Fruit fly (Drosophila melanogaster) whole organism, prepupa: ENCODE measurements around the gene gt.

ENCODE experiments used
- CG8119 ChIP-seq: fragments of 200-800 bp; sonication (Bioruptor generic); IDR thresholded peaks from 3 replicates; pipeline ENCODE4 v1.3.6; 2022; ENCODE audit warnings: missing biosample characterization, missing genetic modification characterization
- Lpt ChIP-seq: fragments of 200-800 bp; sonication (Bioruptor generic); optimal IDR thresholded peaks from 3 replicates; lab custom pipeline; 2016; ENCODE audit warnings: missing biosample characterization, missing genetic modification characterization

DNA sequence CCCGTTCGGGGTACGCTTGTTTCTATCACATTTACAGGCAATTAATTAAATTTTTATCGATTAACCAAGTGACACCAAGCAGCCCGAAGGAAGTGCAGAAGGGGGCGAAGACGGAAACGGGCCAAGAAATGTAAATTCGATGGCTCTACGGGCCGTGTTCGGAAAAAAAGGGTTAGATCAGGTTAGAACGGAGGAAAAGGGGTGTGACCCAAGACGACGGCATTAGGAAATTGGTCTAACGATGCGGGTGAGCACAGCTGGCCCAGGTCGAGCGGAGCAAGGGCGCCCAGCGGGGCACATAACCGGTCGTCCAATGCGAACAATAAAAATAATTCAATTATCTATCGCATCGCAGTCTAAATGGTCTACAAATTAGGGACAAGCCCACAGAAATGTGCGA is 29.3 kb downstream of the gt start:
- TF ChIP-seq Lpt (GFP tag; lab: Kevin White, UChicago): no peak
- no peak for TF ChIP-seq CG8119
